Worm (Caenorhabditis elegans): ENCODE data around the gene alh-1.

ce11 chrIII:5107959-5108358 lies 30.4 kb downstream of the alh-1 start:
- TF ChIP-seq F39B2.1 (GFP tag; IDR thresholded peaks at IDR 0.05) (no peak), egl-44 (GFP tag; IDR thresholded peaks at IDR 0.05) (no peak), T26A5.8 (tag; optimal IDR thresholded peaks at IDR 0.05) (no peak), nhr-80 (tag; optimal IDR thresholded peaks at IDR 0.05) (no peak), egl-18 (GFP tag; IDR thresholded peaks at IDR 0.05) (no peak), ceh-100 (GFP tag; IDR thresholded peaks at IDR 0.05) (no peak)

Data from whole organism, young adult.